Worm (Caenorhabditis elegans): ENCODE results near the gene F10G7.5.

DNA sequence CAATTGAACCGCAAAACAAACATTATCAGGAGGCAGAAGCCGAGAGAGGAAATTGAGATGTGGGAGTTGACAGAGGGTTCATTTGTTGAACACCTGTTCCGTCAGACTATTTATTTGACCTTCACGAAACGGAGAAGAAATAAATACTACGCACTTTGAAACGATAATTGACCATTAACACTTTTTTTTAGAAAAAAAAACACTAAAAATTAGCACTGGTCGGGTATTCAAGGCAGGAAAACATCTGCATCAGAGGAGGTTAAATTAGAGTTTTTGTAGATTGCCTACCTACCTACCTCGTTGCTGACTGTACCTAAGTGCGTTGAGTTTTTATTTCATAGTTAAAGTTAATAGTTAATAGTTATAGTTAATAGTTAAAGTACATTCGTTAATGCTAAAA is 43.1 kb upstream of the F10G7.5 start:
- no peak for TF ChIP-seq sox-2 (GFP tag; IDR thresholded peaks at IDR 0.05)
- TF ChIP-seq nhr-11 (tag; optimal IDR thresholded peaks at IDR 0.05) = no peak
- TF ChIP-seq elt-2 (tag; optimal IDR thresholded peaks at IDR 0.05) = no peak
- no peak for TF ChIP-seq nfya-1 (tag; optimal IDR thresholded peaks at IDR 0.05)
- no peak for TF ChIP-seq sox-4 (tag; optimal IDR thresholded peaks at IDR 0.05)
- TF ChIP-seq pha-4 (tag; optimal IDR thresholded peaks at IDR 0.05) = no peak
